Worm (Caenorhabditis elegans) whole organism, L1 larva: ENCODE results near the gene lact-9.

Experiments used
- aly-2 ChIP-seq: fragments of 150-350 bp; optimal IDR thresholded peaks from 2 replicates; lab custom pipeline; 2014; ENCODE audit warnings: missing biosample characterization, missing genetic modification characterization
- ama-1 ChIP-seq: fragments of 150-350 bp; optimal IDR thresholded peaks from 2 replicates; lab custom pipeline; 2014
- ceh-82 ChIP-seq, 3 experiments: fragments of 150-350 bp in 1 of 3; sonication (generic microtip) in 2 of 3; optimal IDR thresholded peaks; 2 replicates each; lab custom pipeline; 2014 to 2017; ENCODE audit warnings: missing biosample characterization in 3 of 3, missing genetic modification characterization in 3 of 3
- egl-13 ChIP-seq: sonication (generic microtip); optimal IDR thresholded peaks from 2 replicates; lab custom pipeline; 2016; ENCODE audit warnings: missing genotype, missing genetic modification reagents, missing genetic modification characterization, missing compliant biosample characterization
- elt-2 ChIP-seq: sonication (generic microtip); optimal IDR thresholded peaks from 2 replicates; lab custom pipeline; 2016; ENCODE audit warnings: missing genetic modification characterization, mild to moderate bottlenecking, inconsistent platforms, missing compliant biosample characterization, missing genetic modification reagents
- isw-1 ChIP-seq: fragments of 200-800 bp; sonication (Bioruptor generic); IDR thresholded peaks from 2 replicates; pipeline ENCODE4 v1.3.6; 2022; ENCODE audit warnings: missing genetic modification characterization, missing compliant biosample characterization
- lin-13 ChIP-seq: fragments of 150-350 bp; optimal IDR thresholded peaks from 2 replicates; lab custom pipeline; 2014; ENCODE audit warnings: missing biosample characterization, missing genetic modification reagents, missing genetic modification characterization
- mab-9 ChIP-seq: fragments of 200-800 bp; sonication (Bioruptor generic); IDR thresholded peaks from 2 replicates; pipeline ENCODE4 v1.3.6; 2022; ENCODE audit warnings: missing genetic modification reagents, missing genetic modification characterization, missing compliant biosample characterization
- mdl-1 ChIP-seq, 2 experiments: fragments of 150-350 bp; optimal IDR thresholded peaks; 2 replicates each; lab custom pipeline; 2014 to 2017; ENCODE audit warnings: missing biosample characterization in 2 of 2, missing genetic modification characterization in 2 of 2, inconsistent platforms in 1 of 2
- ztf-11 ChIP-seq, 2 experiments: sonication (generic microtip); optimal IDR thresholded peaks; 2 replicates each; lab custom pipeline; 2016 to 2017; ENCODE audit warnings: missing genetic modification characterization in 2 of 2, missing biosample characterization in 1 of 2, missing compliant biosample characterization in 1 of 2

DNA sequence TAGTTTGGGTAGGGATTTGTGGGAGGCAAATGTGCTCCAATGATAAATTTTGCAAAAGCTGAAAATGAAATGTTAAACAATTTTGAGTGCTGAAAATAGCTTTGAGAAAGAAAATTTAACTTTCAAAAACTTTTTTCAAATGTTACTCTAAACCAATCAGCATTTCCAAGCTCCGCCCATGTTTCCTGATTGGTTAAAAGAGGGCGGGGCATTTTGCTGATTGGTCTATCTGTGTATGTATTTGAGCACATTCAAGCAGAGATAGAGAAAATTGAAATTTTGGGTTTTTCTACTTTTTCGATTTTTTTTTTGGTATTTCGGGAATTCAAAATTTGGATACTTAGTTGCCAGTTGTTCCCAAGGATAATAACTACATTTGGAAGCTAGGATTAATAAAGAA is 20.7 kb downstream of the lact-9 start:
- TF ChIP-seq ceh-82 (tag; optimal IDR thresholded peaks at IDR 0.05; lab: Kevin White, UChicago) (no peak), mdl-1 (tag; optimal IDR thresholded peaks at IDR 0.05; lab: Kevin White, UChicago) (no peak), aly-2 (tag; lab: Kevin White, UChicago) (no peak), ztf-11 (tag; optimal IDR thresholded peaks at IDR 0.05; lab: Kevin White, UChicago) (no peak), lin-13 (GFP tag; lab: Kevin White, UChicago) (no peak), ama-1 (lab: Kevin White, UChicago) (no peak), isw-1 (GFP tag; lab: Robert Waterston, UW) (no peak), egl-13 (tag; lab: Kevin White, UChicago) (no peak), mab-9 (GFP tag; lab: Robert Waterston, UW) (no peak), elt-2 (tag; lab: Kevin White, UChicago) (no peak)
